Worm (Caenorhabditis elegans) whole organism, L4/young adult: ENCODE results near the gene cyp-35B3.

Experiments
- W03F9.2 ChIP-seq: fragments of 150-350 bp; optimal IDR thresholded peaks from 2 replicates; lab custom pipeline; 2014; ENCODE audit warnings: missing biosample characterization, missing genetic modification characterization
- him-1 ChIP-seq: sonication (generic microtip); optimal IDR thresholded peaks from 2 replicates; lab custom pipeline; 2016; ENCODE audit warnings: missing genotype, missing genetic modification reagents, missing genetic modification characterization, missing compliant biosample characterization

DNA sequence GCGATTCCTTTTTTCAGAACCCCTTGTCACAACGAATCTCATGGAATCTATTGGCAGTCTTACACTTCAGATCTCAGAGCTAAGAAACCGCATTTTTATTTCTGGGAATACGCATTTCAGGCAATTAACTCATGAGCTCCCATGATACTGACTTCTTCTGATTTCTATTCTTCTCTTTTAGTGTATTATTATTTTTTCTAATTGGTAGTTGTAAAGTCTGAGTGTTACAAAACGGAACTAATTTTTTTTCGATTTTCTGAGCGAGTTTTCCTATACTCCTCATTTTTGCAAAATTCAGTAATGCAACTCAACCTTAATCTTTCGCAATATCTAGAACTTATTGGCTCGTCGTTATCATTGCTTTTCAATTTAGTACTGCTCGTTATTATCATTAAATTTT is 29.2 kb downstream of the cyp-35B3 start, which contains the start of gene str-82:
- TF ChIP-seq him-1 (tag; lab: Kevin White, UChicago) (no peak), W03F9.2 (tag; lab: Kevin White, UChicago) (no peak)
